Worm (Caenorhabditis elegans) whole organism, L3 larva: ENCODE data around the gene tsp-18.

Experiments used
- R02D3.7 ChIP-seq: fragments of 150-350 bp; optimal IDR thresholded peaks from 2 replicates; lab custom pipeline; 2014; ENCODE audit warnings: missing biosample characterization, missing genetic modification characterization
- ZK546.5 ChIP-seq: sonication (generic microtip); optimal IDR thresholded peaks from 2 replicates; lab custom pipeline; 2017; ENCODE audit warnings: missing biosample characterization, missing genetic modification characterization
- aly-2 ChIP-seq: fragments of 150-350 bp; optimal IDR thresholded peaks from 2 replicates; lab custom pipeline; 2014; ENCODE audit warnings: missing biosample characterization, missing genetic modification characterization
- ama-1 ChIP-seq: fragments of 150-350 bp; optimal IDR thresholded peaks from 2 replicates; lab custom pipeline; 2018
- ceh-16 ChIP-seq: sonication (generic microtip); optimal IDR thresholded peaks from 2 replicates; lab custom pipeline; 2017; ENCODE audit warnings: missing biosample characterization, missing genetic modification characterization
- daf-12 ChIP-seq: fragments of 150-350 bp; optimal IDR thresholded peaks from 2 replicates; lab custom pipeline; 2014; ENCODE audit warnings: missing biosample characterization, missing genetic modification reagents, missing genetic modification characterization
- egl-5 ChIP-seq: fragments of 150-350 bp; optimal IDR thresholded peaks from 2 replicates; lab custom pipeline; 2017; ENCODE audit warnings: missing biosample characterization, missing genetic modification reagents, missing genetic modification characterization, inconsistent platforms
- elt-2 ChIP-seq: sonication (generic microtip); optimal IDR thresholded peaks from 2 replicates; lab custom pipeline; 2016; ENCODE audit warnings: missing genetic modification reagents, mild to moderate bottlenecking, missing genetic modification characterization, missing compliant biosample characterization
- elt-3 ChIP-seq, 3 experiments: fragments of 150-350 bp in 1 of 3; sonication (generic microtip) in 2 of 3; optimal IDR thresholded peaks; 2 replicates in 2 of 3; 4 replicates in 1 of 3; lab custom pipeline; 2014 to 2017; ENCODE audit warnings: missing biosample characterization in 3 of 3, missing genetic modification characterization in 3 of 3
- eor-1 ChIP-seq, 2 experiments: fragments of 150-350 bp; optimal IDR thresholded peaks; 2 replicates each; lab custom pipeline; 2014 to 2018; ENCODE audit warnings: missing biosample characterization in 2 of 2, missing genetic modification characterization in 2 of 2
- fkh-10 ChIP-seq: sonication (generic microtip); optimal IDR thresholded peaks from 2 replicates; lab custom pipeline; 2017; ENCODE audit warnings: missing biosample characterization, missing genetic modification reagents, missing genetic modification characterization
- fkh-2 ChIP-seq: fragments of 150-350 bp; optimal IDR thresholded peaks from 2 replicates; lab custom pipeline; 2014; ENCODE audit warnings: missing biosample characterization, missing genetic modification reagents, missing genetic modification characterization
- fos-1 ChIP-seq: fragments of 150-350 bp; optimal IDR thresholded peaks from 2 replicates; lab custom pipeline; 2014; ENCODE audit warnings: missing biosample characterization, missing genetic modification characterization
- jun-1 ChIP-seq: fragments of 150-350 bp; optimal IDR thresholded peaks from 2 replicates; lab custom pipeline; 2014; ENCODE audit warnings: missing biosample characterization, missing genetic modification reagents, missing genetic modification characterization
- lin-15B ChIP-seq: fragments of 150-350 bp; optimal IDR thresholded peaks from 2 replicates; lab custom pipeline; 2014; ENCODE audit warnings: missing biosample characterization, missing genetic modification characterization
- lin-39 ChIP-seq: fragments of 150-350 bp; optimal IDR thresholded peaks from 2 replicates; lab custom pipeline; 2018; ENCODE audit warnings: missing biosample characterization, missing genetic modification reagents, missing genetic modification characterization
- lsy-12 ChIP-seq: sonication (generic microtip); optimal IDR thresholded peaks from 2 replicates; lab custom pipeline; 2016; ENCODE audit warnings: mild to moderate bottlenecking, missing genetic modification characterization, missing compliant biosample characterization
- nfya-1 ChIP-seq: sonication (generic microtip); optimal IDR thresholded peaks from 2 replicates; lab custom pipeline; 2017; ENCODE audit warnings: missing genetic modification characterization, mild to moderate bottlenecking, missing compliant biosample characterization, antibody characterized with exemption, moderate library complexity; ENCODE audit not compliant: insufficient read depth
- nhr-11 ChIP-seq: fragments of 150-350 bp; optimal IDR thresholded peaks from 2 replicates; lab custom pipeline; 2014; ENCODE audit warnings: missing biosample characterization, missing genetic modification characterization
- nhr-23 ChIP-seq: fragments of 150-350 bp; optimal IDR thresholded peaks from 2 replicates; lab custom pipeline; 2014; ENCODE audit warnings: missing biosample characterization, missing genetic modification reagents, missing genetic modification characterization
- nhr-237 ChIP-seq: fragments of 150-350 bp; optimal IDR thresholded peaks from 2 replicates; lab custom pipeline; 2014; ENCODE audit warnings: missing biosample characterization, missing genetic modification characterization
- nhr-25 ChIP-seq: sonication (generic microtip); optimal IDR thresholded peaks from 2 replicates; lab custom pipeline; 2017; ENCODE audit warnings: missing biosample characterization, missing genetic modification characterization
- nhr-28 ChIP-seq: fragments of 150-350 bp; optimal IDR thresholded peaks from 2 replicates; lab custom pipeline; 2014; ENCODE audit warnings: missing biosample characterization, missing genetic modification characterization
- nhr-43 ChIP-seq: sonication (generic microtip); optimal IDR thresholded peaks from 2 replicates; lab custom pipeline; 2016; ENCODE audit warnings: mild to moderate bottlenecking, missing genetic modification characterization, missing compliant biosample characterization; ENCODE audit not compliant: poor library complexity, severe bottlenecking
- nhr-67 ChIP-seq: fragments of 150-350 bp; optimal IDR thresholded peaks from 2 replicates; lab custom pipeline; 2014; ENCODE audit warnings: missing biosample characterization, missing genetic modification characterization
- pha-4 ChIP-seq: fragments of 150-350 bp; optimal IDR thresholded peaks from 2 replicates; lab custom pipeline; 2014; ENCODE audit warnings: missing biosample characterization, missing genetic modification reagents, missing genetic modification characterization
- pqm-1 ChIP-seq: fragments of 150-350 bp; optimal IDR thresholded peaks from 2 replicates; lab custom pipeline; 2017; ENCODE audit warnings: missing biosample characterization, missing genetic modification characterization, inconsistent platforms
- sea-2 ChIP-seq: fragments of 150-350 bp; sonication (generic microtip); optimal IDR thresholded peaks from 4 replicates; lab custom pipeline; 2014; ENCODE audit warnings: missing biosample characterization, missing genetic modification reagents, missing genetic modification characterization
- skn-1 ChIP-seq: fragments of 150-350 bp; optimal IDR thresholded peaks from 2 replicates; lab custom pipeline; 2014; ENCODE audit warnings: missing biosample characterization, missing genetic modification characterization
- snpc-4 ChIP-seq: fragments of 150-350 bp; optimal IDR thresholded peaks from 2 replicates; lab custom pipeline; 2014; ENCODE audit warnings: missing biosample characterization, missing genetic modification characterization
- tbx-2 ChIP-seq: sonication (generic microtip); optimal IDR thresholded peaks from 2 replicates; lab custom pipeline; 2016; ENCODE audit warnings: mild to moderate bottlenecking, missing genetic modification characterization, missing compliant biosample characterization
- zag-1 ChIP-seq: fragments of 150-350 bp; optimal IDR thresholded peaks from 2 replicates; lab custom pipeline; 2014; ENCODE audit warnings: missing biosample characterization, missing genetic modification characterization
- ztf-4 ChIP-seq: fragments of 150-350 bp; optimal IDR thresholded peaks from 2 replicates; lab custom pipeline; 2014; ENCODE audit warnings: missing biosample characterization, missing genetic modification characterization

Gene tsp-18

DNA sequence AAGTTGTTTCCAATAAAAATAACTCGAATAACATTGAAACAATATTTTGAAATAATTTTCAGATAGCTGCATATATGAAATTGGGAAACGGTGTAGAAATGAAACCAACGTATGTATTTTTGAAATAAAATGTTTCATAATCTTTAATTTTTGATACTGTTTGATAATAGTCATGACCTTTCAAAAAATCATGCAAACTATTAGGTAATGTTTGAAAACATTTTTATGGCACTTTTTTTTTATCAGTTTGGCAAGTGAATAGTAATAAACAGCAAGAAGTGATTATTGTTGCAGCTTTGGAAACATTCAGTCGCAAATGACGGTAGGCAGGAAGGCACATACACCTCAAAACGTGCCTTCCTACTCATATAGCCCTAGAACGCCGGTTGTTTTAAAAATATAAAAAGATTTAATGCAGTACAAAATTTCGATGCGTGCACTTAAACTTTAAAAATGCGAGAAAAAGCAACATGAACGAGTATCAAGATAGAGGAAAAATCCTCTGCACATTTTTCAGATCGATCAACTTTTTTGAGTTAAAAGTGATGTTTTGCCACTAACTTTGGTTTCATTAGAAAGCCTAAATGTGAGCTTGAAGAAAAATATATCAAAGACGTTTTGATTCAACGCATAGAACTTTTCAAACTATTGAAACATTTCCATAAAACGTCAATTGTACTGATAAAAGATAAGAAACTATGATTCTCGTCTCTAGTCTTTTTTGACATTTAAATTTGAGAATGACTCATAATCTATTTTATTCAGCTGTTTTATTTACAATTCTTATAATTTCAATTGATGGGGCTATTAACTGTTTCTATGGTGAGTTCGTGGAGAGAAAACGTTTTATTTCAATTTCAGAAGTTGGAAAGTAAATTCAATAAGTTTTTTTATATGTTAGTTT is 38.7 kb upstream of the tsp-18 start, which contains the start of gene F55C12.19 (continued):
- TF ChIP-seq skn-1 (tag; lab: Kevin White, UChicago) (no peak), aly-2 (tag; lab: Kevin White, UChicago) (no peak), nhr-28 (tag; lab: Kevin White, UChicago) (no peak), snpc-4 (tag; lab: Kevin White, UChicago) (no peak), nhr-43 (tag; lab: Kevin White, UChicago) (no peak), nhr-25 (tag; lab: Kevin White, UChicago) (no peak)

ce11 chrII:5866920-5867319 is 37.4 kb upstream of the tsp-18 start:
- no peak for TF ChIP-seq fkh-2 (tag; lab: Kevin White, UChicago)
- TF ChIP-seq fkh-10 (GFP tag; lab: Kevin White, UChicago), result no peak
- no peak for TF ChIP-seq jun-1 (tag; lab: Kevin White, UChicago)
- peak; percentile 89 for TF ChIP-seq nfya-1 (tag; lab: Kevin White, UChicago)

DNA sequence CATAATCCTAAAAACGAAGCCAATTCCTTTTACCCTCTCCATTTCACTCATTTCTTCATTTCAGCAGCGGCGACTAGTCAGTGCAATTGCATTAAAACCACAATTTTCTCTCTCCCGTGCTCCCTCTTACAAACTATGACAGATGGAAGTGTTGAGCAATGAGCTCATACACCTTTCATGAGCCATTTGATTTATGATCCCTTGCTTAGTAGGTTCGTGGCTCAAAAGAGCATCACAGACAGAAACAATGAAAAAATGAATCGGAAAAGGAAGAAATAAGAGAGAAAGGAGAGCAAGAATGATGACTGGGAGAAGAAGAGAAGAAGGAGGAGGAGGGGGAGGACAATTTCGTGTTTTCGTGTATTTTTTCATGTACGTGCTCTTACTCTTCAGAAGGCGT is 32.8 kb upstream of the tsp-18 start:
- TF ChIP-seq R02D3.7 (no peak), sea-2 (GFP tag; lab: Kevin White, UChicago) (no peak), lin-39 (tag; lab: Kevin White, UChicago) (peak; percentile 74), lsy-12 (tag; lab: Kevin White, UChicago) (no peak), zag-1 (tag; lab: Kevin White, UChicago) (no peak), pha-4 (tag; lab: Kevin White, UChicago) (no peak), egl-5 (tag; lab: Kevin White, UChicago) (peak; percentile 47), tbx-2 (tag; lab: Kevin White, UChicago) (no peak), nhr-67 (tag; lab: Kevin White, UChicago) (no peak), pqm-1 (tag; lab: Kevin White, UChicago) (no peak), nfya-1 (tag; lab: Kevin White, UChicago) (peak; percentile 13), nhr-25 (tag; lab: Kevin White, UChicago) (no peak)
- TF ChIP-seq, all 47 proteins: peak for 3

DNA sequence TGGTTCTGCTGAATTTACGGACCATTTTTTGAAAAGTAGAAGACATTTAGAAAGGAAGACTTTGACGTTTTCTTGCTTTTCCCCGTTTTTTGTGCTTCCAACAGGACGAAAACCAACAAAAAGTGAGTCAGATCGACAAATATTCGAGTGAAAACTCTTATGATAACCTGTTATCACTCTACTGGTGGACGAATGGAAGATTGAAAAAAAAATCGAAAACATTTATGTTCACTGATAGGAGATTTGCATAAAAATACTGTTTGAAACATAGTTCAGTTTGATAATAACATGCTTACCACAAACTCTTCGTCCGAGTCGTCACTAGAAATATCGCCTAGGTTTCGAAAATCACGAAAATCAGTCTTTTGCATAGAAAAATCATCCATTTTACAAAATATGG is 31.9 kb upstream of the tsp-18 start:
- peak; percentile 75 for TF ChIP-seq elt-2 (tag; lab: Kevin White, UChicago)
- TF ChIP-seq snpc-4 (tag; lab: Kevin White, UChicago), result no peak
- TF ChIP-seq, all 47 proteins: peak for 1

DNA sequence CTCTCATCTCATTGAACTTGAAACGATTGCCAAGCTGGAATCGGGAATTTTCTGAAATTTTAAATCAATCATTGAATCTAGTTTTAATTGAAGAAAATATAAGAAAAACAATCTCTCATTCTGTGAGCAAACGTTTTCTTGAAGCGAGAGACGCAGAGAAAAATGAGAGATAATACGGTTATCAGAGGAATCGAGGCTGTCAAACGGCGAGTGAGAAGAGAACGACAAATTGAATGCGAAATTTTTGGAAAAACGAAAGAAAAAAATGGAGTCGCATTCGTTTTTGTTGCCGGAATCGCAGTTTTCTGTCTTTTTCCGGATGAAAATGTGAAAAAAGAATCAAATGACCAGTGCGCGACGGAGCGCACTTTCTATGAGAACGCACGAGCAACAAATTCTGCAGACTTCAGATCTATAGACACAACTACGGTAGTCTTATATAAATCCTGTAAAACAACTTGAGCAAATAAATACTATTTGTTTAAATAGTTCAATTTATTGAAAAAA is 30.7 kb upstream of the tsp-18 start, which contains the start of gene tex-2:
TSS of gene tex-2 (minus strand) at position 51 of the 507 bp plus-strand sequence.
- TF ChIP-seq lsy-12 (tag; lab: Kevin White, UChicago) (no peak), nhr-11 (tag; lab: Kevin White, UChicago) (no peak), pha-4 (tag; lab: Kevin White, UChicago) (peak; percentile 35), pqm-1 (tag; lab: Kevin White, UChicago) (peak; percentile 34), ZK546.5 (tag; lab: Kevin White, UChicago) (no peak), nfya-1 (tag; lab: Kevin White, UChicago) (peak; percentile 28), lin-15B (peak; percentile 47), ama-1 (lab: Kevin White, UChicago) (peak; percentile 40), elt-2 (tag; lab: Kevin White, UChicago) (peak; percentile 93), lin-39 (tag; lab: Kevin White, UChicago) (peak; percentile 46), ztf-4 (no peak), fkh-10 (GFP tag; lab: Kevin White, UChicago) (no peak), ceh-16 (tag; lab: Kevin White, UChicago) (no peak)

DNA sequence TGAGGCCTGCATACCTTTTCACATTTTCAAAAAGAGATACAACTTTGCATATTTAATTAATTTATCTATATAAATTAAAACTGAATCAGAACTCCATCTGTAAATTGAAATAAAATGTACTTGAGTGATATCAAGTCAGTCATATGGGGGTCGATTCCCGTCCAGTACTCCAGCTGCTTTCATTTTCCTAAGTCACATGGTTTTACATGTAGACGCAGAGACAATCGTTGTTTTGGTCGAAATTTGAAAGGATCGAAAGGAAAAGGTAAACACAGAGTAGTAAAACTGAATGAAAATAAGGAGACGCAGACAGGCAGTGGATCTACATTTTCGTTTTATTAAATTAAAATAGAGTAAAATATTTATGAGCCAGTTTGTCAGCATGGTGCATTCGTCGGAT is 30.2 kb upstream of the tsp-18 start:
- TF ChIP-seq nhr-67 (tag; lab: Kevin White, UChicago), result no peak
- no peak for TF ChIP-seq tbx-2 (tag; lab: Kevin White, UChicago)
- no peak for TF ChIP-seq fos-1 (tag; lab: Kevin White, UChicago)
- TF ChIP-seq ZK546.5 (tag; lab: Kevin White, UChicago), result no peak
- TF ChIP-seq snpc-4 (tag; lab: Kevin White, UChicago), result no peak
- no peak for TF ChIP-seq daf-12
- TF ChIP-seq pha-4 (tag; lab: Kevin White, UChicago), result peak; percentile 88
- no peak for TF ChIP-seq eor-1 (tag; optimal IDR thresholded peaks at IDR 0.05; lab: Kevin White, UChicago)
- no peak for TF ChIP-seq jun-1 (tag; lab: Kevin White, UChicago)
- TF ChIP-seq nhr-237 (tag; lab: Kevin White, UChicago), result no peak
- peak; percentile 34 for TF ChIP-seq nhr-23
- TF ChIP-seq ceh-16 (tag; lab: Kevin White, UChicago), result no peak
- TF ChIP-seq elt-3 (tag; optimal IDR thresholded peaks at IDR 0.05; lab: Kevin White, UChicago), result no peak
- no peak for TF ChIP-seq lin-39 (tag; lab: Kevin White, UChicago)
- TF ChIP-seq elt-2 (tag; lab: Kevin White, UChicago), result no peak
- TF ChIP-seq nhr-28 (tag; lab: Kevin White, UChicago), result no peak
